Fruit fly (Drosophila melanogaster) whole organism, adult: ENCODE results near the gene Irp-1A.

Experiments used
- CG11617 ChIP-seq: fragments of 200-800 bp; sonication (Bioruptor generic); optimal IDR thresholded peaks from 2 replicates; lab custom pipeline; 2017; ENCODE audit warnings: mild to moderate bottlenecking, missing biosample characterization, missing genetic modification reagents, missing genetic modification characterization
- CG12768 ChIP-seq: fragments of 200-800 bp; sonication (Bioruptor generic); optimal IDR thresholded peaks from 2 replicates; lab custom pipeline; 2017; ENCODE audit warnings: missing biosample characterization, missing genetic modification characterization, mild to moderate bottlenecking, moderate library complexity, missing genetic modification reagents
- CG14711 ChIP-seq: fragments of 200-800 bp; sonication (Bioruptor generic); optimal IDR thresholded peaks from 2 replicates; lab custom pipeline; 2018; ENCODE audit warnings: missing biosample characterization, mild to moderate bottlenecking, missing genetic modification characterization, moderate library complexity
- CG33017 ChIP-seq: fragments of 200-800 bp; sonication (Bioruptor generic); optimal IDR thresholded peaks from 2 replicates; lab custom pipeline; 2018; ENCODE audit warnings: missing biosample characterization, mild to moderate bottlenecking, missing genetic modification characterization, moderate library complexity
- CG7101 ChIP-seq: fragments of 200-800 bp; sonication (Bioruptor generic); optimal IDR thresholded peaks from 2 replicates; lab custom pipeline; 2018; ENCODE audit warnings: missing biosample characterization, mild to moderate bottlenecking, missing genetic modification characterization, moderate library complexity
- Clk ChIP-seq: fragments of 200-800 bp; sonication (Bioruptor generic); optimal IDR thresholded peaks from 2 replicates; lab custom pipeline; 2017; ENCODE audit warnings: missing biosample characterization, missing genetic modification characterization
- Crg-1 ChIP-seq: fragments of 200-800 bp; sonication (Bioruptor generic); optimal IDR thresholded peaks from 2 replicates; lab custom pipeline; 2016; ENCODE audit warnings: missing biosample characterization, missing genetic modification characterization
- bab1 ChIP-seq: fragments of 200-800 bp; sonication (Bioruptor generic); optimal IDR thresholded peaks from 3 replicates; lab custom pipeline; 2019; ENCODE audit warnings: missing biosample characterization, mild to moderate bottlenecking, missing genetic modification characterization, moderate library complexity
- kay ChIP-seq: fragments of 200-800 bp; sonication (Bioruptor generic); peaks from one replicate; lab custom pipeline; 2016; ENCODE audit warnings: missing biosample characterization, missing genetic modification characterization, borderline replicate concordance
- ovo ChIP-seq: fragments of 200-800 bp; sonication (Bioruptor generic); optimal IDR thresholded peaks from 2 replicates; lab custom pipeline; 2016; ENCODE audit warnings: missing biosample characterization, missing genetic modification characterization
- tj ChIP-seq: fragments of 200-800 bp; sonication (Bioruptor generic); optimal IDR thresholded peaks from 3 replicates; lab custom pipeline; 2017; ENCODE audit warnings: missing biosample characterization, mild to moderate bottlenecking, missing genetic modification characterization, moderate library complexity
- toe ChIP-seq: fragments of 200-800 bp; sonication (Bioruptor generic); optimal IDR thresholded peaks from 2 replicates; lab custom pipeline; 2016; ENCODE audit warnings: missing biosample characterization, missing genetic modification characterization

DNA sequence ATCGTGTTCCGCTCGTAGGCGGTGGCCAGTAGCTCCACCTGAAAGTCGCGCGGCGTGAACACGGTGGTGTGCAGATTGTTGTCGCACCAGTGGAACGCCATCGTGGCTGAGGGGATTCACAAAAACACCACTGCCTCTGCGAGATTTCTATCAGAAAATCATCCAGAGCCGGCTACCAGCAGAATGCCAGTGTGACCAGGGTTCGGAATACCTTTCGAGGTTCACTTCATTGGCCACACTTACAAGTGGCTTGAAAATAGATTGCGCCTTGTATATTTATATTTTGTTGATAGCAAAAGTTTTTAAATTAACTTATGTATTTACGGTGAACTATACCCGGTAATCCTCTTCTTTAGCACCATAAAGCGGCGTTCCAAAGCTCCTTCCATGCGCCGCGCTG is 16.5 kb upstream of the Irp-1A start, which contains the start of the genes Dcr-1 and CG6985:
- TF ChIP-seq CG12768, result no peak
- TF ChIP-seq CG7101 (tag; lab: Kevin White, UChicago), result no peak
- TF ChIP-seq kay (GFP tag; lab: Kevin White, UChicago), result no peak
- TF ChIP-seq CG11617 (GFP tag; lab: Kevin White, UChicago), result no peak
- no peak for TF ChIP-seq CG33017 (tag; lab: Kevin White, UChicago)
- no peak for TF ChIP-seq CG14711
- no peak for TF ChIP-seq Clk
- no peak for TF ChIP-seq bab1 (GFP tag; lab: Kevin White, UChicago)
- no peak for TF ChIP-seq tj (GFP tag; lab: Kevin White, UChicago)
- no peak for TF ChIP-seq Crg-1 (GFP tag; lab: Kevin White, UChicago)
- TF ChIP-seq ovo (GFP tag; lab: Kevin White, UChicago), result no peak
- no peak for TF ChIP-seq toe (GFP tag; lab: Kevin White, UChicago)
